Fruit fly (Drosophila melanogaster) whole organism, embryonic: Measurements from ENCODE around the gene Tsr1.

Experiments
- Adf1 ChIP-seq: fragments of 200-800 bp; sonication (Bioruptor generic); IDR thresholded peaks from 2 replicates; pipeline ENCODE4 v1.3.6; 2022; ENCODE audit warnings: missing biosample characterization, missing genetic modification characterization
- Atf3 ChIP-seq: fragments of 200-800 bp; sonication (Bioruptor generic); optimal IDR thresholded peaks from 3 replicates; lab custom pipeline; 2016; ENCODE audit warnings: missing biosample characterization, missing genetic modification characterization
- Bgb ChIP-seq: fragments of 200-800 bp; sonication (Bioruptor generic); IDR thresholded peaks from 2 replicates; pipeline ENCODE4 v1.3.6; 2022; ENCODE audit warnings: missing biosample characterization, missing genetic modification characterization; ENCODE audit not compliant: partially characterized antibody
- CG10321 ChIP-seq: fragments of 200-800 bp; sonication (Bioruptor generic); IDR thresholded peaks from 2 replicates; pipeline ENCODE4 v1.3.6; 2022; ENCODE audit warnings: missing biosample characterization, missing genetic modification characterization
- CG12299 ChIP-seq: fragments of 200-800 bp; sonication (Bioruptor generic); optimal IDR thresholded peaks from 2 replicates; lab custom pipeline; 2018; ENCODE audit warnings: missing biosample characterization, mild to moderate bottlenecking, missing genetic modification characterization
- CG12744 ChIP-seq: fragments of 200-800 bp; sonication (Bioruptor generic); optimal IDR thresholded peaks from 2 replicates; lab custom pipeline; 2016; ENCODE audit warnings: missing biosample characterization, missing genetic modification characterization
- CG13624 ChIP-seq: fragments of 200-800 bp; sonication (Bioruptor generic); optimal IDR thresholded peaks from 2 replicates; lab custom pipeline; 2016; ENCODE audit warnings: missing biosample characterization, missing genetic modification characterization
- CG13894 ChIP-seq: fragments of 200-800 bp; sonication (Bioruptor generic); optimal IDR thresholded peaks from 3 replicates; lab custom pipeline; 2018; ENCODE audit warnings: missing biosample characterization, mild to moderate bottlenecking, missing genetic modification characterization, moderate library complexity
- CG15269 ChIP-seq: fragments of 200-800 bp; sonication (Bioruptor generic); optimal IDR thresholded peaks from 2 replicates; lab custom pipeline; 2018; ENCODE audit warnings: missing biosample characterization, mild to moderate bottlenecking, missing genetic modification characterization, moderate library complexity
- CG17829 ChIP-seq: fragments of 200-800 bp; optimal IDR thresholded peaks from 2 replicates; lab custom pipeline; 2019; ENCODE audit warnings: missing biosample characterization, mild to moderate bottlenecking, missing genetic modification characterization, moderate library complexity
- CG2116 ChIP-seq: fragments of 200-800 bp; sonication (Bioruptor generic); optimal IDR thresholded peaks from 3 replicates; lab custom pipeline; 2018; ENCODE audit warnings: missing biosample characterization, mild to moderate bottlenecking, missing genetic modification characterization
- CG4360 ChIP-seq: fragments of 200-800 bp; sonication (Bioruptor generic); IDR thresholded peaks from 2 replicates; pipeline ENCODE4 v1.3.6; 2022; ENCODE audit warnings: missing biosample characterization, missing genetic modification characterization
- CG6175 ChIP-seq: fragments of 200-800 bp; sonication (Bioruptor generic); IDR thresholded peaks from 3 replicates; pipeline ENCODE4 v1.3.6; 2022; ENCODE audit warnings: missing biosample characterization, missing genetic modification characterization
- CG7271 ChIP-seq: fragments of 200-800 bp; sonication (Bioruptor generic); optimal IDR thresholded peaks from 2 replicates; lab custom pipeline; 2018; ENCODE audit warnings: missing biosample characterization, mild to moderate bottlenecking, missing genetic modification characterization, moderate library complexity
- CG7556 ChIP-seq: fragments of 200-800 bp; sonication (Bioruptor generic); optimal IDR thresholded peaks from 2 replicates; lab custom pipeline; 2017; ENCODE audit warnings: missing biosample characterization, mild to moderate bottlenecking, missing genetic modification characterization
- CG7839 ChIP-seq: fragments of 200-800 bp; sonication (Bioruptor generic); optimal IDR thresholded peaks from 3 replicates; lab custom pipeline; 2018; ENCODE audit warnings: missing biosample characterization, mild to moderate bottlenecking, missing genetic modification characterization, moderate library complexity
- CG8944 ChIP-seq: fragments of 200-800 bp; sonication (Bioruptor generic); optimal IDR thresholded peaks from 3 replicates; lab custom pipeline; 2016; ENCODE audit warnings: missing biosample characterization, missing genetic modification characterization
- Camta ChIP-seq: fragments of 200-800 bp; sonication (Bioruptor generic); optimal IDR thresholded peaks from 2 replicates; lab custom pipeline; 2016; ENCODE audit warnings: missing biosample characterization, missing genetic modification characterization
- CkIIα-i1 ChIP-seq: fragments of 200-800 bp; sonication (Bioruptor generic); IDR thresholded peaks from 2 replicates; pipeline ENCODE4 v1.3.6; 2022; ENCODE audit warnings: missing biosample characterization, missing genetic modification characterization
- D19B ChIP-seq: fragments of 200-800 bp; sonication (Bioruptor generic); optimal IDR thresholded peaks from 2 replicates; lab custom pipeline; 2017; ENCODE audit warnings: missing biosample characterization, mild to moderate bottlenecking, missing genetic modification characterization
- Dfd ChIP-seq, 2 experiments: fragments of >200 bp; optimal IDR thresholded peaks; 2 replicates each; lab custom pipeline; 2017; ENCODE audit warnings: missing biosample characterization in 2 of 2, missing genetic modification characterization in 2 of 2
- Ets97D ChIP-seq: fragments of 200-800 bp; sonication (Bioruptor generic); optimal IDR thresholded peaks from 3 replicates; lab custom pipeline; 2016; ENCODE audit warnings: missing biosample characterization, missing genetic modification characterization
- Hey ChIP-seq: fragments of 200-800 bp; sonication (Bioruptor generic); optimal IDR thresholded peaks from 3 replicates; lab custom pipeline; 2018; ENCODE audit warnings: missing biosample characterization, mild to moderate bottlenecking, missing genetic modification characterization
- HmgZ ChIP-seq: fragments of 200-800 bp; sonication (Bioruptor generic); optimal IDR thresholded peaks from 2 replicates; lab custom pipeline; 2018; ENCODE audit warnings: missing biosample characterization, mild to moderate bottlenecking, missing genetic modification characterization
- Lhr ChIP-seq: fragments of 200-800 bp; sonication (Bioruptor generic); optimal IDR thresholded peaks from 3 replicates; lab custom pipeline; 2017; ENCODE audit warnings: mild to moderate bottlenecking, missing biosample characterization, missing genetic modification reagents, missing genetic modification characterization
- Mad ChIP-seq: fragments of 200-800 bp; sonication (Bioruptor generic); optimal IDR thresholded peaks from 2 replicates; lab custom pipeline; 2016; ENCODE audit warnings: missing biosample characterization, missing genetic modification characterization
- NC2α ChIP-seq: fragments of 200-800 bp; sonication (Bioruptor generic); optimal IDR thresholded peaks from 2 replicates; lab custom pipeline; 2016; ENCODE audit warnings: missing biosample characterization, missing genetic modification characterization
- Ptx1 ChIP-seq: fragments of 200-800 bp; sonication (Bioruptor generic); IDR thresholded peaks from 2 replicates; pipeline ENCODE4 v1.3.6; 2022; ENCODE audit warnings: missing biosample characterization, missing genetic modification characterization
- Stat92E ChIP-seq, 3 experiments: fragments of >200 bp in 2 of 3; fragments of 200-800 bp in 1 of 3; sonication (Bioruptor generic) in 1 of 3; optimal IDR thresholded peaks; 2 replicates each; lab custom pipeline; 2017 to 2019; ENCODE audit warnings: missing biosample characterization in 3 of 3, missing genetic modification characterization in 3 of 3, mild to moderate bottlenecking in 1 of 3, moderate library complexity in 1 of 3
- amos ChIP-seq: fragments of 200-800 bp; sonication (Bioruptor generic); IDR thresholded peaks from 2 replicates; pipeline ENCODE4 v1.3.6; 2022; ENCODE audit warnings: missing biosample characterization, missing genetic modification characterization; ENCODE audit not compliant: partially characterized antibody
- cad ChIP-seq: fragments of >200 bp; optimal IDR thresholded peaks from 2 replicates; lab custom pipeline; 2017; ENCODE audit warnings: missing biosample characterization, missing genetic modification characterization
- cg ChIP-seq: fragments of 200-800 bp; sonication (Bioruptor generic); optimal IDR thresholded peaks from 3 replicates; lab custom pipeline; 2019; ENCODE audit warnings: missing biosample characterization, mild to moderate bottlenecking, missing genetic modification characterization, moderate library complexity
- emc ChIP-seq: fragments of 200-800 bp; sonication (Bioruptor generic); optimal IDR thresholded peaks from 2 replicates; lab custom pipeline; 2016; ENCODE audit warnings: missing biosample characterization, missing genetic modification characterization
- fd102C ChIP-seq: fragments of 200-800 bp; sonication (Bioruptor generic); optimal IDR thresholded peaks from 2 replicates; lab custom pipeline; 2018; ENCODE audit warnings: missing biosample characterization, mild to moderate bottlenecking, missing genetic modification characterization, moderate library complexity
- fru ChIP-seq: fragments of >200 bp; optimal IDR thresholded peaks from 2 replicates; lab custom pipeline; 2017
- kni ChIP-seq: fragments of 200-800 bp; sonication (Bioruptor generic); optimal IDR thresholded peaks from 3 replicates; lab custom pipeline; 2017; ENCODE audit warnings: mild to moderate bottlenecking, missing biosample characterization, missing genetic modification reagents, missing genetic modification characterization
- lab ChIP-seq: fragments of 200-800 bp; sonication (Bioruptor generic); optimal IDR thresholded peaks from 3 replicates; lab custom pipeline; 2017; ENCODE audit warnings: missing biosample characterization, missing genetic modification characterization, mild to moderate bottlenecking, moderate library complexity, missing genetic modification reagents
- nerfin-1 ChIP-seq: fragments of 200-800 bp; sonication (Bioruptor generic); optimal IDR thresholded peaks from 3 replicates; lab custom pipeline; 2019; ENCODE audit warnings: missing biosample characterization, mild to moderate bottlenecking, missing genetic modification characterization, moderate library complexity
- nmo ChIP-seq: fragments of 200-800 bp; sonication (Bioruptor generic); optimal IDR thresholded peaks from 2 replicates; lab custom pipeline; 2018; ENCODE audit warnings: missing biosample characterization, mild to moderate bottlenecking, missing genetic modification characterization, moderate library complexity
- p53 ChIP-seq: fragments of 200-800 bp; sonication (Bioruptor generic); optimal IDR thresholded peaks from 2 replicates; lab custom pipeline; 2016; ENCODE audit warnings: missing biosample characterization, missing genetic modification characterization
- pb ChIP-seq: fragments of 200-800 bp; sonication (Bioruptor generic); optimal IDR thresholded peaks from 3 replicates; lab custom pipeline; 2016; ENCODE audit warnings: missing biosample characterization, missing genetic modification characterization
- phol ChIP-seq: fragments of 200-800 bp; sonication (Bioruptor generic); optimal IDR thresholded peaks from 3 replicates; lab custom pipeline; 2018; ENCODE audit warnings: missing biosample characterization, mild to moderate bottlenecking, missing genetic modification characterization, moderate library complexity
- shn ChIP-seq: fragments of 200-800 bp; sonication (Bioruptor generic); optimal IDR thresholded peaks from 3 replicates; lab custom pipeline; 2016; ENCODE audit warnings: missing biosample characterization, missing genetic modification characterization
- slbo ChIP-seq: fragments of 200-800 bp; sonication (Bioruptor generic); IDR thresholded peaks from 2 replicates; pipeline ENCODE4 v1.3.6; 2022; ENCODE audit warnings: missing biosample characterization, missing genetic modification characterization
- sqz ChIP-seq: fragments of 200-800 bp; sonication (Bioruptor generic); optimal IDR thresholded peaks from 3 replicates; lab custom pipeline; 2018; ENCODE audit warnings: missing biosample characterization, mild to moderate bottlenecking, missing genetic modification characterization
- sug ChIP-seq: fragments of 200-800 bp; optimal IDR thresholded peaks from 2 replicates; lab custom pipeline; 2019; ENCODE audit warnings: missing biosample characterization, mild to moderate bottlenecking, missing genetic modification characterization, moderate library complexity
- unc-4 ChIP-seq: fragments of 200-800 bp; sonication (Bioruptor generic); IDR thresholded peaks from 2 replicates; pipeline ENCODE4 v1.3.6; 2022; ENCODE audit warnings: missing biosample characterization, missing genetic modification characterization; ENCODE audit not compliant: partially characterized antibody
- vnd ChIP-seq: fragments of 200-800 bp; sonication (Bioruptor generic); IDR thresholded peaks from 3 replicates; pipeline ENCODE4 v1.3.6; 2022; ENCODE audit warnings: missing biosample characterization, missing genetic modification characterization; ENCODE audit not compliant: partially characterized antibody
- zen ChIP-seq: fragments of 200-800 bp; sonication (Bioruptor generic); optimal IDR thresholded peaks from 3 replicates; lab custom pipeline; 2018; ENCODE audit warnings: missing biosample characterization, mild to moderate bottlenecking, missing genetic modification characterization, moderate library complexity

The Tsr1 gene

DNA sequence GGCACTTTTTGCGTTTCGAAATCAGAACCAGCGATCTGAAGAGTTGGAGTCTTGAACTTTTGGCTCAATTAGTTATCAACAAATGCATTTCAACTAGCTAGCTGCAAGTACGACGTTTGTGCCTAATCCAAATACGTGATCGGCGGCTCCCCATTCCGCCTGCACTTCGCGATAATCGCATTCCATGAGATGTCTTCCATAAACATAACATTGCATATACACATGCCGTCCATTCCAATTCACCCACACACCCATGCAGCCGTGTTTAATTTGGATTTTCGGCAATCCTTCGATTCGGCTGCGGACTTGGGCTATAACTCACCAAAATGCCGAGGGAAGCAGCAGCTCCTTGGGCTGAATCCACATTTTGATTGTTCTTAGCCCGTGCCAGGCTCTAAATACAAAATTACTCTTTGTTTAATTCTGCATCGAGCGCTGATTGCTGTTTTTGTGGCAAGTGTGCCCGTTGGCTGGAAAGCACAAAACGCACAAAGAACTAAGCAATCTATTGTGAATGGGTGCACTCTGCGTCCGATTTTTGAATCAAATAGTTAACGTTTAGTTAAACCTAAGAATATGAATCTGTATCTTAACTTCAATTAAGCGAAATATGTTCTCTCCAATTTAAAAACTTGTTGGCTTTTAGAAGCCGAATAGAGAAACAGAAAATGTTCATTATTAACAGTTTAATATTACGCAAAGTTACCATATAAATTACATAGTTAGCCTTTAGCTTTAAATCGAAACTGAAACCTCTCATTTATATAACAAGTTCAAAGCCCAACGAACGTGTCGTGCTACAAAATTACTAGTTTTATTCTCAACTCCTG lies 8.5 kb downstream of the Tsr1 start, which contains the start of the genes Tbc1d8-9 and CG32436 (continued):
- TF ChIP-seq zen (tag; lab: Kevin White, UChicago) (no peak), shn (no peak), unc-4 (GFP tag; lab: Robert Waterston, UW) (peak; percentile 37; the same call in 1 of the 2 replicates), CG8944 (no peak), cg (GFP tag; lab: Kevin White, UChicago) (peak; percentile 74), CG13894 (tag; lab: Kevin White, UChicago) (no peak), phol (tag; lab: Kevin White, UChicago) (no peak), emc (GFP tag; lab: Kevin White, UChicago) (no peak), sqz (GFP tag; lab: Kevin White, UChicago) (no peak), CG10321 (GFP tag; lab: Robert Waterston, UW) (no peak), Ets97D (peak; percentile 56), nmo (peak; percentile 28), CG15269 (tag; lab: Kevin White, UChicago) (no peak), vnd (GFP tag; lab: Robert Waterston, UW) (no peak), nerfin-1 (tag; lab: Kevin White, UChicago) (peak; percentile 84), CG2116 (GFP tag; lab: Kevin White, UChicago) (peak; percentile 64), p53 (GFP tag; lab: Kevin White, UChicago) (peak; percentile 8), sug (tag; lab: Kevin White, UChicago) (no peak), Camta (GFP tag; lab: Kevin White, UChicago) (no peak), HmgZ (tag; lab: Kevin White, UChicago) (peak; percentile 40), D19B (GFP tag; lab: Kevin White, UChicago) (no peak), kni (GFP tag; lab: Kevin White, UChicago) (no peak), CG12299 (tag; lab: Kevin White, UChicago) (no peak), cad (GFP tag; lab: Kevin White, UChicago) (no peak), NC2α (GFP tag; lab: Kevin White, UChicago) (no peak), amos (GFP tag; lab: Robert Waterston, UW) (peak; percentile 28; the same call in 1 of the 2 replicates), slbo (GFP tag; lab: Robert Waterston, UW) (no peak), CG17829 (peak; percentile 30), Dfd (GFP tag; optimal IDR thresholded peaks at IDR 0.05; lab: Kevin White, UChicago) (no peak), CG13624 (GFP tag; lab: Kevin White, UChicago) (no peak), Bgb (peak; percentile 47; the same call in 1 of the 2 replicates), CG7271 (tag; lab: Kevin White, UChicago) (no peak), Adf1 (no peak), Ptx1 (no peak), pb (GFP tag; lab: Kevin White, UChicago) (no peak), fru (lab: Kevin White, UChicago) (no peak), CG4360 (GFP tag; lab: Robert Waterston, UW) (peak; percentile 81), Stat92E (GFP tag; optimal IDR thresholded peaks at IDR 0.05; lab: Kevin White, UChicago) (peak in 1 of 3 experiments; percentile 10), Hey (no peak), CkIIα-i1 (GFP tag; lab: Robert Waterston, UW) (no peak), Mad (peak; percentile 6), fd102C (GFP tag; lab: Kevin White, UChicago) (no peak), CG12744 (GFP tag; lab: Kevin White, UChicago) (no peak), CG7556 (GFP tag; lab: Kevin White, UChicago) (no peak), Atf3 (no peak), Lhr (peak; percentile 31), lab (GFP tag; lab: Kevin White, UChicago) (no peak), CG7839 (tag; lab: Kevin White, UChicago) (no peak), CG6175 (GFP tag; lab: Robert Waterston, UW) (no peak)
